Worm (Caenorhabditis elegans) whole organism, L4 larva: ENCODE results near the gene clec-66.

ENCODE experiments used
- D1046.2 ChIP-seq: fragments of 200-800 bp; sonication (Bioruptor generic); IDR thresholded peaks from 2 replicates; pipeline ENCODE4 v1.3.6; 2022; ENCODE audit warnings: missing genetic modification characterization, missing compliant biosample characterization
- F10B5.3 ChIP-seq: sonication (generic microtip); optimal IDR thresholded peaks from 2 replicates; lab custom pipeline; 2016; ENCODE audit warnings: mild to moderate bottlenecking, missing genetic modification characterization, missing compliant biosample characterization
- F26F4.8 ChIP-seq: fragments of 200-800 bp; sonication (Bioruptor generic); conservative IDR thresholded peaks from 2 replicates; pipeline ENCODE4 v1.3.6; 2022; ENCODE audit warnings: missing genetic modification characterization, missing compliant biosample characterization
- F49E8.2 ChIP-seq: sonication (generic microtip); optimal IDR thresholded peaks from 2 replicates; lab custom pipeline; 2016; ENCODE audit warnings: missing compliant biosample characterization, mild to moderate bottlenecking, missing genetic modification characterization, borderline replicate concordance
- Y48G9A.11 ChIP-seq: fragments of 200-800 bp; sonication (Bioruptor generic); IDR thresholded peaks from 2 replicates; pipeline ENCODE4 v1.3.6; 2022; ENCODE audit warnings: missing genetic modification reagents, missing genetic modification characterization, missing compliant biosample characterization
- Y75B8A.6 ChIP-seq: fragments of 200-800 bp; sonication (Bioruptor generic); IDR thresholded peaks from 2 replicates; pipeline ENCODE4 v1.3.6; 2022; ENCODE audit warnings: missing genetic modification reagents, missing genetic modification characterization, missing compliant biosample characterization
- ZK546.5 ChIP-seq, 2 experiments: sonication (generic microtip); optimal IDR thresholded peaks; 2 replicates each; lab custom pipeline; 2017; ENCODE audit warnings: missing biosample characterization in 2 of 2, missing genetic modification characterization in 2 of 2
- aha-1 ChIP-seq: fragments of 150-350 bp; peaks from one replicate; lab custom pipeline; 2014; ENCODE audit warnings: missing biosample characterization, missing genetic modification characterization
- attf-4 ChIP-seq: sonication (generic microtip); optimal IDR thresholded peaks from 3 replicates; lab custom pipeline; 2017; ENCODE audit warnings: missing biosample characterization, missing genetic modification characterization
- ceh-20 ChIP-seq: fragments of 200-800 bp; sonication (Bioruptor generic); IDR thresholded peaks from 2 replicates; pipeline ENCODE4 v1.3.6; 2022; ENCODE audit warnings: missing genetic modification reagents, missing genetic modification characterization, missing compliant biosample characterization
- ceh-32 ChIP-seq: sonication (generic microtip); optimal IDR thresholded peaks from 2 replicates; lab custom pipeline; 2016; ENCODE audit warnings: mild to moderate bottlenecking, missing genetic modification characterization, missing compliant biosample characterization; ENCODE audit not compliant: poor library complexity
- ceh-82 ChIP-seq: sonication (generic microtip); optimal IDR thresholded peaks from 2 replicates; lab custom pipeline; 2017; ENCODE audit warnings: missing biosample characterization, missing genetic modification characterization
- ctbp-1 ChIP-seq: fragments of 200-800 bp; sonication (Bioruptor generic); IDR thresholded peaks from 2 replicates; pipeline ENCODE4 v1.3.6; 2022; ENCODE audit warnings: missing genetic modification reagents, missing genetic modification characterization, missing compliant biosample characterization
- daf-16 ChIP-seq, 3 experiments: sonication (generic microtip); optimal IDR thresholded peaks; 2 replicates each; lab custom pipeline; 2016 to 2017; ENCODE audit warnings: missing genetic modification characterization in 3 of 3, missing genetic modification reagents in 3 of 3, mild to moderate bottlenecking in 2 of 3, missing compliant biosample characterization in 2 of 3, missing biosample characterization in 1 of 3, moderate library complexity in 1 of 3
- daf-8 ChIP-seq: fragments of 200-800 bp; sonication (Bioruptor generic); IDR thresholded peaks from 2 replicates; pipeline ENCODE4 v1.3.6; 2022; ENCODE audit warnings: missing genetic modification characterization, missing compliant biosample characterization
- dmd-6 ChIP-seq: fragments of 200-800 bp; sonication (Bioruptor generic); IDR thresholded peaks from 2 replicates; pipeline ENCODE4 v1.3.6; 2022; ENCODE audit warnings: missing genetic modification reagents, missing genetic modification characterization, missing compliant biosample characterization
- dve-1 ChIP-seq: sonication (generic microtip); optimal IDR thresholded peaks from 2 replicates; lab custom pipeline; 2017; ENCODE audit warnings: antibody characterized with exemption, mild to moderate bottlenecking, missing genetic modification characterization, missing compliant biosample characterization; ENCODE audit not compliant: insufficient read depth
- egl-43 ChIP-seq: fragments of 200-800 bp; sonication (Bioruptor generic); IDR thresholded peaks from 2 replicates; pipeline ENCODE4 v1.3.6; 2022; ENCODE audit warnings: missing genetic modification reagents, missing genetic modification characterization, missing compliant biosample characterization
- fkh-10 ChIP-seq: fragments of 150-350 bp; optimal IDR thresholded peaks from 2 replicates; lab custom pipeline; 2014; ENCODE audit warnings: missing biosample characterization, missing genetic modification reagents, missing genetic modification characterization
- fos-1 ChIP-seq: fragments of 150-350 bp; optimal IDR thresholded peaks from 2 replicates; lab custom pipeline; 2014; ENCODE audit warnings: missing biosample characterization, missing genetic modification characterization
- gei-8 ChIP-seq: fragments of 200-800 bp; sonication (Bioruptor generic); optimal IDR thresholded peaks from 2 replicates; lab custom pipeline; 2018; ENCODE audit warnings: mild to moderate bottlenecking, missing genetic modification characterization, missing compliant biosample characterization
- hif-1 ChIP-seq, 2 experiments: sonication (generic microtip); optimal IDR thresholded peaks; 2 replicates each; lab custom pipeline; 2016 to 2017; ENCODE audit warnings: missing compliant biosample characterization in 2 of 2, missing genetic modification characterization in 2 of 2, missing genetic modification reagents in 2 of 2, missing genotype in 2 of 2, mild to moderate bottlenecking in 1 of 2
- hlh-11 ChIP-seq: fragments of 200-800 bp; sonication (Bioruptor generic); optimal IDR thresholded peaks from 2 replicates; lab custom pipeline; 2018; ENCODE audit warnings: mild to moderate bottlenecking, missing genetic modification characterization, missing compliant biosample characterization
- lin-1 ChIP-seq: fragments of 200-800 bp; sonication (Bioruptor generic); IDR thresholded peaks from 2 replicates; pipeline ENCODE4 v1.3.6; 2022; ENCODE audit warnings: missing genetic modification reagents, missing genetic modification characterization, missing compliant biosample characterization
- lin-38 ChIP-seq: fragments of 200-800 bp; sonication (Bioruptor generic); IDR thresholded peaks from 2 replicates; pipeline ENCODE4 v1.3.6; 2022; ENCODE audit warnings: missing genetic modification reagents, missing genetic modification characterization, missing compliant biosample characterization
- lsy-2 ChIP-seq, 2 experiments: fragments of 150-350 bp in 1 of 2; sonication (generic microtip) in 1 of 2; optimal IDR thresholded peaks; 2 replicates each; lab custom pipeline; 2014 to 2017; ENCODE audit warnings: missing biosample characterization in 2 of 2, missing genetic modification characterization in 2 of 2
- nhr-25 ChIP-seq: sonication (generic microtip); optimal IDR thresholded peaks from 2 replicates; lab custom pipeline; 2017; ENCODE audit warnings: missing genetic modification characterization, mild to moderate bottlenecking, missing compliant biosample characterization, antibody characterized with exemption, moderate library complexity, borderline replicate concordance; ENCODE audit not compliant: insufficient read depth
- nhr-28 ChIP-seq: fragments of 150-350 bp; optimal IDR thresholded peaks from 2 replicates; lab custom pipeline; 2014; ENCODE audit warnings: missing biosample characterization, missing genetic modification characterization
- nhr-42 ChIP-seq: fragments of 200-800 bp; sonication (Bioruptor generic); IDR thresholded peaks from 2 replicates; pipeline ENCODE4 v1.3.6; 2022; ENCODE audit warnings: missing genetic modification characterization, missing compliant biosample characterization
- nhr-48 ChIP-seq: sonication (generic microtip); optimal IDR thresholded peaks from 2 replicates; lab custom pipeline; 2016; ENCODE audit warnings: mild to moderate bottlenecking, missing genetic modification characterization, missing compliant biosample characterization
- php-3 ChIP-seq: fragments of 200-800 bp; sonication (Bioruptor generic); IDR thresholded peaks from 2 replicates; pipeline ENCODE4 v1.3.6; 2022; ENCODE audit warnings: missing genetic modification reagents, missing genetic modification characterization, missing compliant biosample characterization
- pqm-1 ChIP-seq: sonication (generic microtip); optimal IDR thresholded peaks from 2 replicates; lab custom pipeline; 2017; ENCODE audit warnings: missing biosample characterization, missing genetic modification characterization
- spr-1 ChIP-seq: sonication (generic microtip); optimal IDR thresholded peaks from 2 replicates; lab custom pipeline; 2016; ENCODE audit warnings: mild to moderate bottlenecking, missing genetic modification characterization, missing compliant biosample characterization
- tra-1 ChIP-seq: fragments of 200-800 bp; sonication (Bioruptor generic); IDR thresholded peaks from 2 replicates; pipeline ENCODE4 v1.3.6; 2022; ENCODE audit warnings: missing genetic modification reagents, missing genetic modification characterization, missing compliant biosample characterization
- unc-130 ChIP-seq: sonication (generic microtip); optimal IDR thresholded peaks from 2 replicates; lab custom pipeline; 2016; ENCODE audit warnings: missing genetic modification reagents, missing genetic modification characterization, missing compliant biosample characterization
- vab-7 ChIP-seq: fragments of 200-800 bp; sonication (Bioruptor generic); IDR thresholded peaks from 2 replicates; pipeline ENCODE4 v1.3.6; 2022; ENCODE audit warnings: missing genetic modification reagents, missing genetic modification characterization, missing compliant biosample characterization
- ztf-11 ChIP-seq: fragments of 150-350 bp; optimal IDR thresholded peaks from 2 replicates; lab custom pipeline; 2014; ENCODE audit warnings: missing biosample characterization, missing genetic modification characterization

clec-66 gene

DNA sequence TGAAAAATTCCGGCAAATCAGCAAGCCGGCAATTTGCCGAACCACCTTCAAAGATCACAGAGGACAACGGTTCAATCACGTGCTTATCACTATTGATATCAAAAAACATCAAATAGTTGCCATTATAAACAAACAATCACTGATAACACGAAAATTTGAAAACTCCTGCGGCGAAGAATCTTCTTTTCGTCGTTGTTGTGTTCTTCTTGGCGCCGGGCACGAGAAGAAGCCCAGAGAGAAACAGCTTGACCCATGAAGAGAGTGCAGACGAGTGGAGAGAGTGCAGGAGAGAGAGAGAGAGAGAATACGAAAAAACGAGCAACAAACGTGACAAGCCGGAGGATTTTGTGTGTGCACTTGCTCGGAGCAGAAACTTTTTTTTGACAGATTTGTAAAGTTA lies 25.5 kb upstream of the clec-66 start (continued):
- TF ChIP-seq nhr-48 (tag; lab: Kevin White, UChicago) (peak; percentile 62), fkh-10 (GFP tag; lab: Kevin White, UChicago) (no peak), F26F4.8 (GFP tag; lab: Robert Waterston, UW) (no peak)
- TF ChIP-seq, all 104 proteins: peak for 34

DNA sequence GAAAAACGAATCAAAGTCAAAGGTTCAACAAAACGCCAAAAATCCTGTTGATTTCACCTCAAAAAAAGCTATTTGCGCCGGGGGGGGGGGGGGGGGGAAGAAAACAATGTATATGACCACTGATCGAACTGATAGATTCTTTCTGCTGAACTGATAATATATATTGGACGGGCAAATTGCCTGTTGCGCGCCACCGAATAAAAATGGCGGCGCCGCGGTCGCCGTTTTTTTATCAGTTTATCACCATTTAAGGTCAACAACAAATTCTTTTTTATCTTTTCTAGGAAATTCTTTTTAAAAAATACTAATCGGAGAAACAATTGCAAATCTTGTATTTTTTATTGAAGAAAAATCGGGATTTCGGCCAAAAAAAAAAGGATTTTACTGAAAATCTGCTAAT lies 24.4 kb upstream of the clec-66 start:
- TF ChIP-seq nhr-28 (tag; lab: Kevin White, UChicago) (peak; percentile 39), ctbp-1 (GFP tag; lab: Robert Waterston, UW) (no peak), php-3 (GFP tag; lab: Robert Waterston, UW) (peak; percentile 67), tra-1 (GFP tag; lab: Robert Waterston, UW) (0 out of 2 replicates have a peak, but pooled peaks have one; percentile 48), daf-16 (GFP tag; optimal IDR thresholded peaks at IDR 0.05; lab: Kevin White, UChicago) (no peak), daf-16 (tag; optimal IDR thresholded peaks at IDR 0.05; lab: Kevin White, UChicago) (peak; percentile 85), aha-1 (tag; lab: Kevin White, UChicago) (peak; percentile 18), lin-38 (GFP tag; lab: Robert Waterston, UW) (0 out of 2 replicates have a peak, but pooled peaks have one; percentile 7), dmd-6 (GFP tag; lab: Robert Waterston, UW) (peak; percentile 78), attf-4 (tag; lab: Kevin White, UChicago) (no peak), ZK546.5 (tag; optimal IDR thresholded peaks at IDR 0.05; lab: Kevin White, UChicago) (no peak), hif-1 (tag; optimal IDR thresholded peaks at IDR 0.05; lab: Kevin White, UChicago) (peak in 1 of 2 experiments; percentile 13), pqm-1 (peak; percentile 78), hlh-11 (tag; lab: Kevin White, UChicago) (peak; percentile 73), dve-1 (peak; percentile 46)

- TF ChIP-seq spr-1 = no peak
- TF ChIP-seq nhr-42 = no peak
- TF ChIP-seq ceh-20 (GFP tag; lab: Robert Waterston, UW) = no peak
- TF ChIP-seq unc-130 = peak; percentile 12
- no peak for TF ChIP-seq F10B5.3 (tag; lab: Kevin White, UChicago)
- no peak for TF ChIP-seq ceh-82 (tag; lab: Kevin White, UChicago)
- no peak for TF ChIP-seq gei-8 (GFP tag; lab: Kevin White, UChicago)
- no peak for TF ChIP-seq D1046.2 (GFP tag; lab: Robert Waterston, UW)
- no peak for TF ChIP-seq fos-1 (tag; lab: Kevin White, UChicago)
- TF ChIP-seq daf-8 (GFP tag; lab: Robert Waterston, UW) = no peak
- TF ChIP-seq egl-43 = no peak
- no peak for TF ChIP-seq vab-7 (GFP tag; lab: Robert Waterston, UW)
- no peak for TF ChIP-seq pqm-1
- no peak for TF ChIP-seq lin-1 (GFP tag; lab: Robert Waterston, UW)
- peak in 1 of 2 experiments; percentile 34 for TF ChIP-seq lsy-2 (tag; optimal IDR thresholded peaks at IDR 0.05; lab: Kevin White, UChicago)
- no peak for TF ChIP-seq ceh-32 (tag; lab: Kevin White, UChicago)
- peak; percentile 39 for TF ChIP-seq lin-38 (GFP tag; lab: Robert Waterston, UW)
- TF ChIP-seq ztf-11 (tag; lab: Kevin White, UChicago) = no peak
- TF ChIP-seq Y75B8A.6 (GFP tag; lab: Robert Waterston, UW) = no peak
- no peak for TF ChIP-seq hif-1 (tag; optimal IDR thresholded peaks at IDR 0.05; lab: Kevin White, UChicago)
- TF ChIP-seq Y48G9A.11 (GFP tag; lab: Robert Waterston, UW) = peak; percentile 63
- peak; percentile 47 for TF ChIP-seq F49E8.2 (tag; lab: Kevin White, UChicago)
- no peak for TF ChIP-seq nhr-25 (tag; lab: Kevin White, UChicago)
Measured at ce11 chrII:12880406-12880805, 23.8 kb upstream of the clec-66 start, which contains the start of gene F35C5.1. Gene F35C5.1 (plus strand): TSS chrII:12880804.
